Worm (Caenorhabditis elegans): ENCODE data around the gene R02D5.24.

ce11 chrV:14484582-14484981, 16.6 kb upstream of the R02D5.24 start, which contains the start of gene R02D5.4:
- TF ChIP-seq ztf-11 (tag; optimal IDR thresholded peaks at IDR 0.05) (no peak), nhr-12 (tag; optimal IDR thresholded peaks at IDR 0.05) (no peak), nfya-1 (tag; optimal IDR thresholded peaks at IDR 0.05; ENCODE audit: insufficient read depth) (no peak)
